ENCODE assay signal across 1 fruit fly cellular context in genomic region chr2L:11044678-11045466, dm6.
TF ChIP-seq lines count a peak whose summit lies in the region.

No protein-coding gene starts in this region.

TF ChIP-seq in whole organism, embryonic, 481 proteins besides CTCF, POLR2A, EP300 and RAD21 (continued from another document):
- TF ChIP-seq sqz (GFP tag; optimal IDR thresholded peaks at IDR 0.05; lab: Kevin White, UChicago) (peak; percentile 32), CG3995 (GFP tag; optimal IDR thresholded peaks at IDR 0.05; lab: Kevin White, UChicago) (no peak), pfk (GFP tag; optimal IDR thresholded peaks at IDR 0.05; lab: Kevin White, UChicago) (peak; percentile 36), ro (GFP tag; IDR thresholded peaks at IDR 0.05; lab: Robert Waterston, UW) (no peak), Deaf1 (tag; optimal IDR thresholded peaks at IDR 0.05; lab: Kevin White, UChicago) (peak; percentile 46), CG11085 (GFP tag; IDR thresholded peaks at IDR 0.05; lab: Robert Waterston, UW) (no peak), kni (GFP tag; optimal IDR thresholded peaks at IDR 0.05; lab: Kevin White, UChicago) (peak; percentile 83), CG17359 (tag; optimal IDR thresholded peaks at IDR 0.05; lab: Kevin White, UChicago) (peak; percentile 30), CG17361 (GFP tag; IDR thresholded peaks at IDR 0.05; lab: Robert Waterston, UW) (no peak), ewg (GFP tag; optimal IDR thresholded peaks at IDR 0.05; lab: Kevin White, UChicago) (no peak), dm (GFP tag; optimal IDR thresholded peaks at IDR 0.05; lab: Kevin White, UChicago) (no peak), C15 (GFP tag; IDR thresholded peaks at IDR 0.05; lab: Robert Waterston, UW) (no peak), pho (GFP tag; optimal IDR thresholded peaks at IDR 0.05; lab: Kevin White, UChicago) (peak; percentile 21), CG15011 (GFP tag; optimal IDR thresholded peaks at IDR 0.05; lab: Kevin White, UChicago) (peak; percentile 35), croc (GFP tag; conservative IDR thresholded peaks at IDR 0.05; lab: Robert Waterston, UW) (no peak), unpg (GFP tag; optimal IDR thresholded peaks at IDR 0.05; lab: Kevin White, UChicago) (peak; percentile 15), Lhr (GFP tag; optimal IDR thresholded peaks at IDR 0.05; lab: Kevin White, UChicago) (peak; percentile 8), Sox100B (GFP tag; optimal IDR thresholded peaks at IDR 0.05; lab: Kevin White, UChicago) (peak; percentile 14), CG9932 (GFP tag; IDR thresholded peaks at IDR 0.05; lab: Robert Waterston, UW) (0 out of 2 replicates have a peak, but pooled peaks have one; percentile 5), shn (GFP tag; optimal IDR thresholded peaks at IDR 0.05; lab: Kevin White, UChicago) (no peak), dimm (GFP tag; IDR thresholded peaks at IDR 0.05; lab: Robert Waterston, UW) (no peak), CG6175 (GFP tag; IDR thresholded peaks at IDR 0.05; lab: Robert Waterston, UW) (no peak), CG14050 (GFP tag; IDR thresholded peaks at IDR 0.05; lab: Robert Waterston, UW) (no peak; the same call in 2 of the 3 replicates), CG8924 (tag; optimal IDR thresholded peaks at IDR 0.05; lab: Kevin White, UChicago) (peak; percentile 33), Camta (GFP tag; optimal IDR thresholded peaks at IDR 0.05; lab: Kevin White, UChicago) (no peak), crol (GFP tag; IDR thresholded peaks at IDR 0.05; lab: Robert Waterston, UW) (peak; percentile 93), Hmr (GFP tag; optimal IDR thresholded peaks at IDR 0.05; lab: Kevin White, UChicago) (peak; percentile 74), az2 (GFP tag; optimal IDR thresholded peaks at IDR 0.05; lab: Kevin White, UChicago) (peak; percentile 20), fru (optimal IDR thresholded peaks at IDR 0.05; lab: Kevin White, UChicago) (no peak), nau (GFP tag; optimal IDR thresholded peaks at IDR 0.05; lab: Kevin White, UChicago) (peak; percentile 72), CG33213 (GFP tag; optimal IDR thresholded peaks at IDR 0.05; lab: Kevin White, UChicago) (no peak), ssp (GFP tag; IDR thresholded peaks at IDR 0.05; lab: Robert Waterston, UW) (no peak), CG32767 (GFP tag; IDR thresholded peaks at IDR 0.05; lab: Robert Waterston, UW) (no peak), CG8944 (GFP tag; optimal IDR thresholded peaks at IDR 0.05; lab: Kevin White, UChicago) (no peak), Mes4 (GFP tag; optimal IDR thresholded peaks at IDR 0.05; lab: Kevin White, UChicago) (no peak), CG14667 (GFP tag; IDR thresholded peaks at IDR 0.05; lab: Robert Waterston, UW) (no peak), CG8089 (GFP tag; optimal IDR thresholded peaks at IDR 0.05; lab: Kevin White, UChicago) (peak; percentile 17), hb (GFP tag; IDR thresholded peaks at IDR 0.05; lab: Robert Waterston, UW; ENCODE audit: partially characterized antibody) (no peak), CG14965 (GFP tag; optimal IDR thresholded peaks at IDR 0.05; lab: Kevin White, UChicago; ENCODE audit: borderline replicate concordance) (no peak), insv (GFP tag; optimal IDR thresholded peaks at IDR 0.05; lab: Kevin White, UChicago) (no peak), CrebB (tag; optimal IDR thresholded peaks at IDR 0.05; lab: Kevin White, UChicago) (peak; percentile 63), HLH54F (GFP tag; optimal IDR thresholded peaks at IDR 0.05; lab: Kevin White, UChicago) (no peak), slou (GFP tag; optimal IDR thresholded peaks at IDR 0.05; lab: Kevin White, UChicago) (no peak), Fer3 (tag; optimal IDR thresholded peaks at IDR 0.05; lab: Kevin White, UChicago) (peak; percentile 21), sens-2 (GFP tag; IDR thresholded peaks at IDR 0.05; lab: Robert Waterston, UW) (no peak), tna (GFP tag; IDR thresholded peaks at IDR 0.05; lab: Robert Waterston, UW; ENCODE audit: partially characterized antibody) (no peak; the same call in 1 of the 2 replicates), CG4404 (GFP tag; IDR thresholded peaks at IDR 0.05; lab: Robert Waterston, UW) (no peak), CG17328 (GFP tag; IDR thresholded peaks at IDR 0.05; lab: Robert Waterston, UW) (no peak), CG30020 (tag; optimal IDR thresholded peaks at IDR 0.05; lab: Kevin White, UChicago) (no peak), gsb-n (tag; optimal IDR thresholded peaks at IDR 0.05; lab: Kevin White, UChicago) (no peak), CG3407 (GFP tag; optimal IDR thresholded peaks at IDR 0.05; lab: Kevin White, UChicago) (peak; percentile 59), CG7271 (tag; optimal IDR thresholded peaks at IDR 0.05; lab: Kevin White, UChicago) (no peak), HLH4C (GFP tag; IDR thresholded peaks at IDR 0.05; lab: Robert Waterston, UW; ENCODE audit: partially characterized antibody) (no peak), disco-r (GFP tag; optimal IDR thresholded peaks at IDR 0.05; lab: Kevin White, UChicago) (peak; percentile 39), caup (GFP tag; optimal IDR thresholded peaks at IDR 0.05; lab: Kevin White, UChicago; ENCODE audit: severe bottlenecking) (peak; percentile 52), Vsx1 (GFP tag; optimal IDR thresholded peaks at IDR 0.05; lab: Kevin White, UChicago) (peak; percentile 75), gcm2 (GFP tag; optimal IDR thresholded peaks at IDR 0.05; lab: Kevin White, UChicago) (no peak), odd (GFP tag; optimal IDR thresholded peaks at IDR 0.05; lab: Kevin White, UChicago) (peak; percentile 60), chinmo (GFP tag; IDR thresholded peaks at IDR 0.05; lab: Robert Waterston, UW; ENCODE audit: partially characterized antibody) (peak; percentile 71; the same call in 1 of the 4 replicates), Dbx (GFP tag; IDR thresholded peaks at IDR 0.05; lab: Robert Waterston, UW) (0 out of 3 replicates have a peak, but pooled peaks have one; percentile 42), pzg (GFP tag; optimal IDR thresholded peaks at IDR 0.05; lab: Kevin White, UChicago) (no peak), br (optimal IDR thresholded peaks at IDR 0.05; lab: Kevin White, UChicago) (no peak), dati (GFP tag; IDR thresholded peaks at IDR 0.05; lab: Robert Waterston, UW) (no peak), Taf1 (GFP tag; IDR thresholded peaks at IDR 0.05; lab: Robert Waterston, UW) (no peak), emc (GFP tag; optimal IDR thresholded peaks at IDR 0.05; lab: Kevin White, UChicago) (no peak), CG16779 (GFP tag; IDR thresholded peaks at IDR 0.05; lab: Robert Waterston, UW) (no peak), CG10565 (GFP tag; optimal IDR thresholded peaks at IDR 0.05; lab: Kevin White, UChicago) (no peak), sr (GFP tag; IDR thresholded peaks at IDR 0.05; lab: Robert Waterston, UW) (0 out of 3 replicates have a peak, but pooled peaks have one; percentile 37), phol (tag; optimal IDR thresholded peaks at IDR 0.05; lab: Kevin White, UChicago) (no peak), CG18599 (GFP tag; optimal IDR thresholded peaks at IDR 0.05; lab: Kevin White, UChicago) (peak; percentile 57), Dref (GFP tag; IDR thresholded peaks at IDR 0.05; lab: Robert Waterston, UW) (no peak), E2f2 (GFP tag; IDR thresholded peaks at IDR 0.05; lab: Robert Waterston, UW) (peak; percentile 18; the same call in 1 of the 2 replicates), CG42726 (GFP tag; IDR thresholded peaks at IDR 0.05; lab: Robert Waterston, UW; ENCODE audit: partially characterized antibody) (no peak), Ravus (GFP tag; IDR thresholded peaks at IDR 0.05; lab: Robert Waterston, UW) (no peak), trem (tag; optimal IDR thresholded peaks at IDR 0.05; lab: Kevin White, UChicago) (no peak), CG8281 (tag; optimal IDR thresholded peaks at IDR 0.05; lab: Kevin White, UChicago) (peak; percentile 7), CG30431 (GFP tag; optimal IDR thresholded peaks at IDR 0.05; lab: Kevin White, UChicago) (no peak), Dip3 (GFP tag; optimal IDR thresholded peaks at IDR 0.05; lab: Kevin White, UChicago) (peak; percentile 66), peb (GFP tag; IDR thresholded peaks at IDR 0.05; lab: Robert Waterston, UW) (no peak), CG2889 (GFP tag; IDR thresholded peaks at IDR 0.05; lab: Robert Waterston, UW) (no peak), scrt (GFP tag; optimal IDR thresholded peaks at IDR 0.05; lab: Kevin White, UChicago) (no peak), Trl (optimal IDR thresholded peaks at IDR 0.05; lab: Kevin White, UChicago) (peak; percentile 81 to 93), Trl (GFP tag; optimal IDR thresholded peaks at IDR 0.05; lab: Kevin White, UChicago) (peak; percentile 43), tgo (GFP tag; IDR thresholded peaks at IDR 0.05; lab: Robert Waterston, UW) (peak; percentile 45; the same call in 2 of the 3 replicates), hth (optimal IDR thresholded peaks at IDR 0.05; lab: Kevin White, UChicago) (no peak), Hsf (GFP tag; optimal IDR thresholded peaks at IDR 0.05; lab: Kevin White, UChicago) (peak; percentile 14), CG11247 (GFP tag; IDR thresholded peaks at IDR 0.05; lab: Robert Waterston, UW) (no peak), slbo (GFP tag; IDR thresholded peaks at IDR 0.05; lab: Robert Waterston, UW) (peak; percentile 64), Dp (GFP tag; optimal IDR thresholded peaks at IDR 0.05; lab: Kevin White, UChicago) (no peak), NfI (GFP tag; optimal IDR thresholded peaks at IDR 0.05; lab: Kevin White, UChicago) (no peak), sug (tag; optimal IDR thresholded peaks at IDR 0.05; lab: Kevin White, UChicago) (peak; percentile 63), CG11504 (tag; optimal IDR thresholded peaks at IDR 0.05; lab: Kevin White, UChicago) (peak; percentile 47), CG18764 (GFP tag; optimal IDR thresholded peaks at IDR 0.05; lab: Kevin White, UChicago) (no peak), Atf3 (GFP tag; optimal IDR thresholded peaks at IDR 0.05; lab: Kevin White, UChicago) (no peak), CG31365 (tag; optimal IDR thresholded peaks at IDR 0.05; lab: Kevin White, UChicago) (peak; percentile 11), Hr3 (GFP tag; optimal IDR thresholded peaks at IDR 0.05; lab: Kevin White, UChicago) (no peak), cwo (GFP tag; optimal IDR thresholded peaks at IDR 0.05; lab: Kevin White, UChicago) (peak; percentile 45), ara (GFP tag; IDR thresholded peaks at IDR 0.05; lab: Robert Waterston, UW) (no peak), Optix (GFP tag; IDR thresholded peaks at IDR 0.05; lab: Robert Waterston, UW) (no peak), oc (tag; optimal IDR thresholded peaks at IDR 0.05; lab: Kevin White, UChicago) (peak; percentile 44), Poxn (GFP tag; IDR thresholded peaks at IDR 0.05; lab: Robert Waterston, UW) (no peak), CG6813 (GFP tag; optimal IDR thresholded peaks at IDR 0.05; lab: Kevin White, UChicago) (peak; percentile 69), CG18619 (GFP tag; optimal IDR thresholded peaks at IDR 0.05; lab: Kevin White, UChicago) (peak; percentile 51), sens (GFP tag; lab: Kevin White, UChicago) (peak; percentile 82), CG1529 (GFP tag; optimal IDR thresholded peaks at IDR 0.05; lab: Kevin White, UChicago) (peak; percentile 67)
